Worm (Caenorhabditis elegans): ENCODE measurements around the gene morc-1.

morc-1 gene

ce11 chrIII:5173139-5173538 is 33.6 kb downstream of the morc-1 start, which contains the start of gene emb-1:
emb-1 (plus strand) TSS chrIII:5173439.
- TF ChIP-seq fkh-2 (tag; optimal IDR thresholded peaks at IDR 0.05) (no peak), snpc-4 (tag; optimal IDR thresholded peaks at IDR 0.05) (no peak), pha-4 (tag; optimal IDR thresholded peaks at IDR 0.05) (no peak), ama-1 (optimal IDR thresholded peaks at IDR 0.05) (no peak), tbx-2 (tag; optimal IDR thresholded peaks at IDR 0.05) (no peak), mml-1 (tag; optimal IDR thresholded peaks at IDR 0.05) (no peak), skn-1 (tag; optimal IDR thresholded peaks at IDR 0.05) (no peak), lin-39 (tag; optimal IDR thresholded peaks at IDR 0.05) (no peak), unc-62 (GFP tag; optimal IDR thresholded peaks at IDR 0.05) (no peak), R02D3.7 (tag; optimal IDR thresholded peaks at IDR 0.05) (no peak), lsy-12 (tag; optimal IDR thresholded peaks at IDR 0.05) (no peak), mdl-1 (tag; optimal IDR thresholded peaks at IDR 0.05) (no peak)

DNA sequence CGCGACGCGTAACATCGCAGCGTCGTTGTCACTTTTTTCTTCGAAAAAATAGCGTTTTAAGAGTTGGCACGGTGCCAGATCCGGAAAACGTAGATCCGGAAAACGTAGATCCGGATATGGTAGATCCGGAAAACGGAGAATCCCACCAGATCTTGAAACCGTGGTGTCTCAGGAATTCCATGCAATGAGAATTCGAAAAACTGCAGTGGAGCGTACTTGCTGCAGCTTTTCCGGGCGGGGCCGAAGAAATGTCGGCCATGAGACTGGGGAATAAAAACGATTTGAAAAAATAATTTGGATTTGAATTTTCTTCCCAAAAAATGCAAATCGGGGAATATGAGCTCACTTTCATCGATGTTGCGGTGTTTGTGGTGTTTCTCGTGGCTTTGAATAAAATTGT is 34.2 kb downstream of the morc-1 start, which contains the start of gene K10D2.5:
TSS of gene K10D2.5 (plus strand) at position 251 of the 400 bp plus-strand sequence.
- TF ChIP-seq nfya-1 (tag; optimal IDR thresholded peaks at IDR 0.05; ENCODE audit: insufficient read depth) (peak; percentile 88), hmg-11 (tag; optimal IDR thresholded peaks at IDR 0.05) (peak; percentile 44), aly-2 (tag; optimal IDR thresholded peaks at IDR 0.05) (no peak), tbx-2 (tag; optimal IDR thresholded peaks at IDR 0.05) (peak; percentile 14), R02D3.7 (tag; optimal IDR thresholded peaks at IDR 0.05) (peak; percentile 84), ztf-4 (tag; optimal IDR thresholded peaks at IDR 0.05) (no peak), elt-3 (tag; optimal IDR thresholded peaks at IDR 0.05) (peak in 1 of 3 experiments; percentile 7), snpc-4 (tag; optimal IDR thresholded peaks at IDR 0.05) (peak; percentile 89), nhr-23 (tag; optimal IDR thresholded peaks at IDR 0.05) (peak; percentile 90), nhr-43 (tag; optimal IDR thresholded peaks at IDR 0.05; ENCODE audit: poor library complexity, severe bottlenecking) (peak; percentile 95), egl-5 (tag; optimal IDR thresholded peaks at IDR 0.05) (peak; percentile 74), nhr-25 (tag; optimal IDR thresholded peaks at IDR 0.05) (peak; percentile 89), pqm-1 (tag; optimal IDR thresholded peaks at IDR 0.05) (peak; percentile 58), zag-1 (tag; optimal IDR thresholded peaks at IDR 0.05) (no peak), nhr-11 (tag; optimal IDR thresholded peaks at IDR 0.05) (peak; percentile 74), skn-1 (tag; optimal IDR thresholded peaks at IDR 0.05) (peak; percentile 79), jun-1 (tag; optimal IDR thresholded peaks at IDR 0.05) (peak; percentile 49), lsy-12 (tag; optimal IDR thresholded peaks at IDR 0.05) (peak; percentile 85), ZK546.5 (tag; optimal IDR thresholded peaks at IDR 0.05) (no peak), ceh-82 (tag; optimal IDR thresholded peaks at IDR 0.05) (peak; percentile 70), egl-27 (tag; optimal IDR thresholded peaks at IDR 0.05) (peak; percentile 0), fkh-10 (GFP tag; optimal IDR thresholded peaks at IDR 0.05) (peak; percentile 69), lin-39 (tag; optimal IDR thresholded peaks at IDR 0.05) (peak; percentile 95), lin-15B (tag; optimal IDR thresholded peaks at IDR 0.05) (peak; percentile 99), nhr-77 (tag; optimal IDR thresholded peaks at IDR 0.05) (peak; percentile 39), mdl-1 (tag; optimal IDR thresholded peaks at IDR 0.05) (no peak), ama-1 (optimal IDR thresholded peaks at IDR 0.05) (peak; percentile 46), elt-2 (tag; optimal IDR thresholded peaks at IDR 0.05) (peak; percentile 55), ceh-16 (tag; optimal IDR thresholded peaks at IDR 0.05) (no peak), nhr-28 (tag; optimal IDR thresholded peaks at IDR 0.05) (no peak), ceh-28 (tag; optimal IDR thresholded peaks at IDR 0.05) (peak; percentile 73), pha-4 (tag; optimal IDR thresholded peaks at IDR 0.05) (peak; percentile 91)

- TF ChIP-seq snpc-4 (tag; optimal IDR thresholded peaks at IDR 0.05) (no peak), lsy-12 (tag; optimal IDR thresholded peaks at IDR 0.05) (no peak), nhr-12 (tag; optimal IDR thresholded peaks at IDR 0.05) (no peak), ztf-4 (tag; optimal IDR thresholded peaks at IDR 0.05) (no peak), nhr-11 (tag; optimal IDR thresholded peaks at IDR 0.05) (no peak), nhr-23 (tag; optimal IDR thresholded peaks at IDR 0.05) (no peak), ZK546.5 (tag; optimal IDR thresholded peaks at IDR 0.05) (no peak), unc-62 (GFP tag; optimal IDR thresholded peaks at IDR 0.05) (no peak), eor-1 (tag; optimal IDR thresholded peaks at IDR 0.05) (no peak), daf-12 (tag; optimal IDR thresholded peaks at IDR 0.05) (no peak)
Measured at ce11 chrIII:5171945-5172344, 34.8 kb downstream of the morc-1 start, which contains the start of gene prp-19. prp-19 (minus strand) TSS chrIII:5172045.
